Worm (Caenorhabditis elegans): ENCODE data around the gene kin-33.

The kin-33 gene

DNA sequence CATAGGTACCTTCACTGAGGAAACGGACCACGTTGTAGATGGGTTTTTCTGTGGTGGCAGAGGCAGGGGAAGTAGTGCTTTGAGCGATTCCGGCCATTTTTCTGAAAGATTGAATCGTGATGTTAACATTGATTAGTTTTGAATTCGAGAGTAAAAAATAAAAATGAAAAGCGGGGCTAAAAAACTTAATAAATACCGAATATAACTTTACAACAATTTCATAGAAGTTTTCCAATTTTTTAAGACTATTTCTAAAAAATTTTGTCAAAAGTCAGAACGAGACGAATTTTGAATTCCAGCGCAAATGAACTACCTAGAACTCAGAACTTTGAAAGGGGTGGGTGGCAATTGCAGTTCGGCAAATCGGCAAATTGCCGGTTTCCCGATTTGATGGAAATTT is at the start of gene kin-33:
TSS of gene kin-33 (minus strand) at position 101 of the 400 bp plus-strand sequence.
- TF ChIP-seq sma-3 (GFP tag; optimal IDR thresholded peaks at IDR 0.05), result no peak
- TF ChIP-seq skn-1 (tag; optimal IDR thresholded peaks at IDR 0.05), result no peak
- no peak for TF ChIP-seq ztf-11 (tag; optimal IDR thresholded peaks at IDR 0.05)
- TF ChIP-seq ztf-1 (GFP tag; conservative IDR thresholded peaks at IDR 0.05), result no peak

- TF ChIP-seq mdl-1 (tag; optimal IDR thresholded peaks at IDR 0.05), result no peak
- no peak for TF ChIP-seq lin-39 (tag; optimal IDR thresholded peaks at IDR 0.05)
- TF ChIP-seq C34F6.9 (tag; optimal IDR thresholded peaks at IDR 0.05), result no peak
- no peak for TF ChIP-seq snpc-4 (tag; optimal IDR thresholded peaks at IDR 0.05)
- no peak for TF ChIP-seq nhr-11 (tag; optimal IDR thresholded peaks at IDR 0.05)
- no peak for TF ChIP-seq ztf-1 (GFP tag; conservative IDR thresholded peaks at IDR 0.05)
- TF ChIP-seq ztf-11 (tag; optimal IDR thresholded peaks at IDR 0.05), result no peak
- no peak for TF ChIP-seq lin-11 (tag; optimal IDR thresholded peaks at IDR 0.05)
- no peak for TF ChIP-seq ceh-82 (tag; optimal IDR thresholded peaks at IDR 0.05)
- no peak for TF ChIP-seq Y55F3AM.14 (GFP tag; optimal IDR thresholded peaks at IDR 0.05)
- no peak for TF ChIP-seq unc-62 (GFP tag; optimal IDR thresholded peaks at IDR 0.05)
- TF ChIP-seq elt-3 (tag; optimal IDR thresholded peaks at IDR 0.05), result no peak
- no peak for TF ChIP-seq aly-2 (tag; optimal IDR thresholded peaks at IDR 0.05)
- TF ChIP-seq ceh-16 (tag; optimal IDR thresholded peaks at IDR 0.05), result no peak
- TF ChIP-seq nhr-23 (tag; optimal IDR thresholded peaks at IDR 0.05), result no peak
- TF ChIP-seq unc-39 (tag; optimal IDR thresholded peaks at IDR 0.05), result no peak
- no peak for TF ChIP-seq gmeb-1 (tag; optimal IDR thresholded peaks at IDR 0.05)
- TF ChIP-seq nhr-77 (tag; optimal IDR thresholded peaks at IDR 0.05), result no peak
- no peak for TF ChIP-seq nhr-10 (tag; optimal IDR thresholded peaks at IDR 0.05)
Observed at ce11 chrV:283953-284352, 49.5 kb upstream of the kin-33 start.

DNA sequence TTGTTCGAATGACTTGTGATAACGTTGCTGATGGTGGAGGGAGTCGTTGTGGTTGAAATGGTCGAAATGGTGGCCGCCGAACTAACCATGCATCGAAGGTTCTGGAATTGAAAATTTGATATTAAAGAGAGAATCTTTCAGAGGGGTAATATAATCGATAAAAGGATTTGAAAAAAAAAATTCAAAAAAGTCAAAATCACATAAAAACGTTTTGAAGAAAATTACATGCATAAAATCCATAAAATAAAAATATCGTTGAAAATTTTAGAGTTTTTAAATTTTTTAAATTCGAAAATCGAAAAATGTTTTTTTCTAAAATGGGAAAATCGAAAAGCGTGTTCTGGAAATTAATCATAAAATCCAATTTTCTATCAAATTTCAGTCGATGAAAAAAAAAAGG is 47.1 kb upstream of the kin-33 start, which contains the start of gene npr-5:
TSS of gene npr-5 (minus strand) at position 101 of the 400 bp plus-strand sequence.
- TF ChIP-seq nhr-6 (tag; optimal IDR thresholded peaks at IDR 0.05) (no peak), nhr-237 (tag; optimal IDR thresholded peaks at IDR 0.05) (no peak), nhr-11 (tag; optimal IDR thresholded peaks at IDR 0.05) (no peak), elt-3 (tag; optimal IDR thresholded peaks at IDR 0.05) (no peak), unc-55 (GFP tag; optimal IDR thresholded peaks at IDR 0.05) (no peak), R02D3.7 (tag; optimal IDR thresholded peaks at IDR 0.05) (no peak), sem-4 (tag; optimal IDR thresholded peaks at IDR 0.05) (no peak), ceh-16 (tag; optimal IDR thresholded peaks at IDR 0.05) (no peak), nhr-25 (tag; optimal IDR thresholded peaks at IDR 0.05) (no peak), mab-5 (tag; optimal IDR thresholded peaks at IDR 0.05) (no peak), snpc-4 (tag; optimal IDR thresholded peaks at IDR 0.05) (no peak), skn-1 (tag; optimal IDR thresholded peaks at IDR 0.05) (no peak)

- TF ChIP-seq nhr-129 (tag; optimal IDR thresholded peaks at IDR 0.05), result peak; percentile 53
- TF ChIP-seq sma-9 (GFP tag; optimal IDR thresholded peaks at IDR 0.05), result peak; percentile 37
- TF ChIP-seq sma-9 (tag; optimal IDR thresholded peaks at IDR 0.05), result no peak
- peak in 1 of 2 experiments; percentile 27 for TF ChIP-seq lsy-2 (tag; optimal IDR thresholded peaks at IDR 0.05)
- TF ChIP-seq C34F6.9 (tag; optimal IDR thresholded peaks at IDR 0.05), result peak; percentile 44
- TF ChIP-seq F13H6.1 (tag; optimal IDR thresholded peaks at IDR 0.05), result peak; percentile 67
- TF ChIP-seq ama-1 (optimal IDR thresholded peaks at IDR 0.05), result no peak
- TF ChIP-seq peb-1 (tag; optimal IDR thresholded peaks at IDR 0.05), result no peak
Observed at ce11 chrV:281111-281510, 46.6 kb upstream of the kin-33 start.

DNA sequence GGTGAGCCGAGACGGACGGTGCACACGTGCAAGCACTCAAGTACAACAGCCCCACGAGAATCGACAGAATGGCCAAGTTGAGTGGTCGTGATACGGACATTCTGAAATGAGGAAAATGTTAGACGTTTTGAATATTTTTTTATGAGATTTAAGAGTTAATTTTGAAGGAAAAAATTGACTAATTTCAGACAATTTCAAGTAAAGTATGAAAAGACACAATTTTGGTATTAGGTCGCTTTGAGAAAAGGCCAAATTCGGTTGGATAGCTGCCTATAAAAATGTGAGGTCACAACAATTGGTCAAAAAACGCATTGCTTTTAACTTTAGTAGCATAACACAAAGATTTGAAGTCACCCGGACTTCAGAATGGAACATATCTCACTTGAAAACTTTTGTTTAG is 38.4 kb upstream of the kin-33 start, which contains the start of gene nlp-70:
TSS of gene nlp-70 (minus strand) at position 101 of the 400 bp plus-strand sequence.
- TF ChIP-seq elt-3 (tag; optimal IDR thresholded peaks at IDR 0.05), result no peak
- no peak for TF ChIP-seq skn-1 (tag; optimal IDR thresholded peaks at IDR 0.05)
- no peak for TF ChIP-seq blmp-1 (tag; optimal IDR thresholded peaks at IDR 0.05; ENCODE audit: insufficient read depth)
- TF ChIP-seq ceh-82 (tag; optimal IDR thresholded peaks at IDR 0.05), result no peak
- no peak for TF ChIP-seq nhr-11 (tag; optimal IDR thresholded peaks at IDR 0.05)
- TF ChIP-seq mdl-1 (tag; optimal IDR thresholded peaks at IDR 0.05), result no peak
- no peak for TF ChIP-seq nhr-237 (tag; optimal IDR thresholded peaks at IDR 0.05)
- TF ChIP-seq dmd-4 (tag; optimal IDR thresholded peaks at IDR 0.05), result no peak
- no peak for TF ChIP-seq snpc-4 (tag; optimal IDR thresholded peaks at IDR 0.05)
- no peak for TF ChIP-seq nhr-10 (tag; optimal IDR thresholded peaks at IDR 0.05)
- TF ChIP-seq F13H6.1 (tag; optimal IDR thresholded peaks at IDR 0.05), result no peak
- no peak for TF ChIP-seq alr-1 (tag; optimal IDR thresholded peaks at IDR 0.05)
- no peak for TF ChIP-seq lin-11 (tag; optimal IDR thresholded peaks at IDR 0.05)
- no peak for TF ChIP-seq zag-1 (tag; optimal IDR thresholded peaks at IDR 0.05)
- TF ChIP-seq nhr-12 (tag; optimal IDR thresholded peaks at IDR 0.05), result no peak
- TF ChIP-seq fos-1 (tag; optimal IDR thresholded peaks at IDR 0.05), result no peak
- no peak for TF ChIP-seq ztf-11 (tag; optimal IDR thresholded peaks at IDR 0.05)
